Worm (Caenorhabditis elegans): ENCODE data around the gene gck-1.

gck-1 gene

DNA sequence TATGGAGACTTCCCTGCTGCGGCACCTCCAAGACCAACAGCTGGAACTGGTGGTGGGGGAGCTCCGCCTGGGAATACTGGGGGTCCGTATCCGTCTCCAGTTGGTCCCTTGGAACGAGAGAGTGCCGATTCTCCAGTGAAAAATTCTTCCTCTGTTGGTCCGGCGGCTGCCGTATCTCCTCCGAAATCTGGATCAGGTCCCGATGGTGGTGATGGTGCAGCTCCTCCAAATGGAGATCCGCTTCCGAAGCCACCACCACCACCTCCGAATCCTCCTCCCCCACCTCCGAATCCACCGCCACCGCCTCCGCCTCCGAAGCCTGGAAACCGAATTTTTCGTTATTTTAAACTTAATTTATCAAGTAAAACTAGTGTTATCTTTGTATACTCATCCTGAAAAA lies 7.2 kb upstream of the gck-1 start:
- no peak for TF ChIP-seq ceh-82 (tag; optimal IDR thresholded peaks at IDR 0.05)
- TF ChIP-seq fkh-10 (GFP tag; optimal IDR thresholded peaks at IDR 0.05), result no peak
- no peak for TF ChIP-seq ceh-9 (tag; optimal IDR thresholded peaks at IDR 0.05)

ce11 chrV:8942437-8942978 lies 5.1 kb upstream of the gck-1 start:
- no peak for TF ChIP-seq ceh-9 (tag; optimal IDR thresholded peaks at IDR 0.05)
- TF ChIP-seq nhr-23 (tag; optimal IDR thresholded peaks at IDR 0.05), result peak; percentile 47

- TF ChIP-seq mml-1 (tag; optimal IDR thresholded peaks at IDR 0.05) (no peak), nhr-25 (tag; optimal IDR thresholded peaks at IDR 0.05) (no peak), ceh-82 (tag; optimal IDR thresholded peaks at IDR 0.05) (no peak), lin-15B (tag; optimal IDR thresholded peaks at IDR 0.05) (no peak), nfya-1 (tag; optimal IDR thresholded peaks at IDR 0.05; ENCODE audit: insufficient read depth) (no peak), lin-39 (tag; optimal IDR thresholded peaks at IDR 0.05) (no peak), hmg-11 (tag; optimal IDR thresholded peaks at IDR 0.05) (no peak), egl-27 (tag; optimal IDR thresholded peaks at IDR 0.05) (no peak), elt-3 (tag; optimal IDR thresholded peaks at IDR 0.05) (no peak), jun-1 (tag; optimal IDR thresholded peaks at IDR 0.05) (no peak), daf-12 (tag; optimal IDR thresholded peaks at IDR 0.05) (no peak), nhr-28 (tag; optimal IDR thresholded peaks at IDR 0.05) (no peak), skn-1 (tag; optimal IDR thresholded peaks at IDR 0.05) (no peak), pha-4 (tag; optimal IDR thresholded peaks at IDR 0.05) (no peak), mdl-1 (tag; optimal IDR thresholded peaks at IDR 0.05) (no peak), nhr-237 (tag; optimal IDR thresholded peaks at IDR 0.05) (no peak)
Measured at ce11 chrV:8943963-8944362, 3.6 kb upstream of the gck-1 start, which contains the start of gene T19A5.3. TSS of gene T19A5.3 (minus strand) at chrV:8944063.

- TF ChIP-seq ztf-11 (tag; optimal IDR thresholded peaks at IDR 0.05), result no peak
- TF ChIP-seq ztf-4 (tag; optimal IDR thresholded peaks at IDR 0.05), result no peak
- no peak for TF ChIP-seq hmg-11 (tag; optimal IDR thresholded peaks at IDR 0.05)
- no peak for TF ChIP-seq nhr-28 (tag; optimal IDR thresholded peaks at IDR 0.05)
- no peak for TF ChIP-seq nhr-12 (tag; optimal IDR thresholded peaks at IDR 0.05)
- TF ChIP-seq snpc-4 (tag; optimal IDR thresholded peaks at IDR 0.05), result no peak
- no peak for TF ChIP-seq nhr-237 (tag; optimal IDR thresholded peaks at IDR 0.05)
- TF ChIP-seq zag-1 (tag; optimal IDR thresholded peaks at IDR 0.05), result no peak
Measured at ce11 chrV:8944481-8944880, 3.1 kb upstream of the gck-1 start.

DNA sequence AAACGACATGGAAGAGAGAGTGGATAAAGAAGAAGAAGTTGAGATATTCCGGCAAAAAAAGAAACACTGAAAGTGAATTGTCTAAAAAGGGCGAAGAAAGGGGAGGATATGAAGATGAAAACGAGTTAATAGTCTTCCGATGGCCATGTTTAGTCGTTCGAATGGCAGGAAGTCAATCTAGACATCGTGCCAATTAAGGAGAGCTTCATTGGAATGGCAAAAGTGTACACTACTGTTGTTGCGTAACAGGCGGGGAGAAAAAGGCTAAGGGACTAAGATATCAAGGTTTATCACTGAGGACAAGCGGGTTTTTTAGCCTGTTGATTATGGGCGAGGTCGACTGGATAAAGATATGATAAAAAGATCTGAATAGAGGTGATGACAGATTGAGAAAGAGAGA lies 1.5 kb upstream of the gck-1 start:
- no peak for TF ChIP-seq fkh-2 (tag; optimal IDR thresholded peaks at IDR 0.05)
- no peak for TF ChIP-seq nhr-76 (tag; optimal IDR thresholded peaks at IDR 0.05)
- peak; percentile 12 for TF ChIP-seq nhr-25 (tag; optimal IDR thresholded peaks at IDR 0.05)
- no peak for TF ChIP-seq unc-62 (GFP tag; optimal IDR thresholded peaks at IDR 0.05)

DNA sequence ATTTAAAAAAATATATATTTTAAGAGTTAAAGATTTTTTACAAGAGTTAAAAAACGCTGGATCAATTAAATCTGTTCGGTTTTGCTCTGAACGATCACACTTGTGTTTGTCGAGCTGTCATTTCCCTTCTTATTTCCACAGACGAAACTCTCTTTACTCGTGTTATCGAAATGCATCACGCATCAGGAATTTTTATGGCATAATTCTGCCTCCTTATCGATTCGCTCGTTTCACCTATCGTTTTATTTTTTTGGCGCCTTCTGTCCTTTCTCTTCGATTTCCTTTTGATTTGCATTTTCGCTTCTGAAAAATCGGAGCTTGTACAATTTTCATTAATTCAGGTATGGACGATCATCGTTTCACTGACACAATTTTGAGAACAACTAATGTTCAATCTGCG lies 766 bp downstream of the gck-1 start:
- TF ChIP-seq elt-2 (tag; optimal IDR thresholded peaks at IDR 0.05) (peak; percentile 44), ceh-82 (tag; optimal IDR thresholded peaks at IDR 0.05) (no peak), nhr-237 (tag; optimal IDR thresholded peaks at IDR 0.05) (no peak)

- TF ChIP-seq elt-3 (tag; optimal IDR thresholded peaks at IDR 0.05) (no peak), pqm-1 (tag; optimal IDR thresholded peaks at IDR 0.05) (peak; percentile 66), elt-2 (tag; optimal IDR thresholded peaks at IDR 0.05) (peak; percentile 82)
Measured at ce11 chrV:8948996-8949395, 1.4 kb downstream of the gck-1 start.

ce11 chrV:8949873-8950272 lies 2.3 kb downstream of the gck-1 start:
- TF ChIP-seq pqm-1 (tag; optimal IDR thresholded peaks at IDR 0.05) (no peak), tbx-2 (tag; optimal IDR thresholded peaks at IDR 0.05) (no peak), unc-39 (tag; optimal IDR thresholded peaks at IDR 0.05) (no peak)
